Fruit fly (Drosophila melanogaster): ENCODE data around the gene CG12608.

Gene CG12608

DNA sequence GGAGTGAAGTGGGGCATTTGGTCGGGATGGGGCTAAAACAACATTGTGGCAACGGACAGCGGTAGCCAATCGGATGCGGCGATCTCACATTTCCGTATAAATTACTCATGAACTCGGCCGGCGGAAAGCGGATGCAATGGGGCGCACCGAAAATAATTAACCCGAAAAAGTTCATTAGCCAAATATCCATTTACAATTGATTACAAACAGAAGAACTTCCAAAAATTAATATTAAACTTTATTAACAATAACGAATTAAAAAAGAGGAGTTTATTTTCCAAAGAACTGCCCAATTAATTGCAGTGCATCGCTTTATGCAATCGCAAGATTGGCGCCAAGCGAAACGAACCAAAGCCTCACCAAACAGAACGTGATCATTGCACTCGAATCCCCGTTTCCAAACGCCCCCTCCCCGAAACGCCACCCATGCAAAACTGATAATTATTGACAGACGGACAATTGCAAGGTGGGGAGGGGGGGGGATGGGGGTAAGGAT is 30.5 kb downstream of the CG12608 start:
- TF ChIP-seq insv (optimal IDR thresholded peaks at IDR 0.05), result no peak

DNA sequence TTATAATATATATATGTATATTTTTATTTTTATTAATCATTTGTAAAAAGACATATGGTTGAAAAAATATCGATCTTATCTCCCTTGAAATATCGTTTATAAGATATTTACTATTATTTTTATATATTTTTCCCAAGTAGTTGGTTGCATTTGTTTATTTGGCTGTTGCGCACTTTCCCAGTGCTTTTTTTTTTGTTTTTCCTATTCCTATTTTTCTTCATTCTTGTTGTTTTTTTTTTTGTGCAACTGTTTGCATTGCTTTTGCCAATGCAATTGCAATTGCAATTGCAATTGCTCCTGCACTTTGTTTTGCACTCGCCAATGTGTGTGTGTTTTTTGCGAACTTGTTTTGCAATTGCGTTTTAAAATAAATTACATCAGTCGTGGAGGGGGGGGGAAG is 31.0 kb downstream of the CG12608 start:
- no peak for TF ChIP-seq ttk (optimal IDR thresholded peaks at IDR 0.05)
- no peak for TF ChIP-seq Sin3A (optimal IDR thresholded peaks at IDR 0.05)
- no peak for TF ChIP-seq h (optimal IDR thresholded peaks at IDR 0.05)
- TF ChIP-seq insv (optimal IDR thresholded peaks at IDR 0.05), result no peak
- TF ChIP-seq Myc (optimal IDR thresholded peaks at IDR 0.05), result no peak
- no peak for TF ChIP-seq psq (optimal IDR thresholded peaks at IDR 0.05)

DNA sequence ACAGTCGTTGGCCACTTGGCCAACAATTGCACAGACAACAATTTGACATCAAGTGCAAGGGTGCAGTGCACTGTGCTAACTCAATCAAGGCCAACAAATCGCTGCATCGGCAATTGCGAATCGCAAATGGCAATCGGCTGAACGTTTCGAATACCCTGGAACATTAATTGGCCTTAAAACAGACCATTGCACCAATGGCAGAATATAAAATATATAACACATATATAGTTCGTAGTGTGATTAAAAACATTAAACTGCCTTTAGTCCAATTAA is 31.6 kb downstream of the CG12608 start:
- TF ChIP-seq Sin3A (optimal IDR thresholded peaks at IDR 0.05) (no peak), h (optimal IDR thresholded peaks at IDR 0.05) (no peak), ttk (optimal IDR thresholded peaks at IDR 0.05) (no peak), psq (optimal IDR thresholded peaks at IDR 0.05) (no peak), Myc (optimal IDR thresholded peaks at IDR 0.05) (no peak), insv (optimal IDR thresholded peaks at IDR 0.05) (no peak)

DNA sequence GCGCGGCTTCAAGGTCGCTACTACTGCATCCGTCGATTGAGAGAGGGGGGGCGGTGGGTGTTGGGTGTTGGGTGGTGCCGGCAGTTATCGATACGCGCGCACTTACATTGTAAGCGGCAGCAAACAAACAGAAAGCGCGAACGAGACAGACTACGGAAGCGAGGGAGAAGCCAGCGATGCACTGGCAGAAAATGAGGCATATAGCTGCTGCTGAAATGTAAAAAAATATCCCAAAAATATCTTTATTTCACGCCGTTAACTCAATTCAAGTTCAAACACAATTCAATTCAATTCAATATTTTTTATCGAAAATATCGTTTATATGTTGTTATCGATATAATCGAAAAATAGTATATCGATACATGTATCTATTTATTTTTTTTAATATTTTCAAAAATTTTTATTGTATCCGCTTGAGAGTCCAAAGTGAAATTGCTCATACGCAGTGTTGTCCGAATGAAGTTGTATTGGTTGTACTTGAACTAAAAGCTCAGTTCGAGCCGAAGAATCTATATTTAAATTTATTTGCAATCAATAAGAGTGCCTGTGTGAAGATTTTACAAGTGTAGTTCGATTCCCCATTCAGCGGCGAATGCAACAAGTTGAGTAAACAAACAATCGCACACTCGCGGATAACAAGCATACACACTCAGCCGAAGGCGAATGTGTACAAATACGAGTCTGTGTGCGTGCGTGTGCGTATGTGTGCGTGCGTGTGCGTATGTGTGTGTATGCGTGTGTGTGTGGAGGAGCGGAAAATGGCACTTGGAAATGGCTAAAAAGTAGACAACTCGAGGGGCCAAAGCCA is 32.1 kb downstream of the CG12608 start:
- TF ChIP-seq Sin3A (optimal IDR thresholded peaks at IDR 0.05) (no peak), psq (optimal IDR thresholded peaks at IDR 0.05) (no peak), insv (optimal IDR thresholded peaks at IDR 0.05) (no peak), h (optimal IDR thresholded peaks at IDR 0.05) (no peak), Myc (optimal IDR thresholded peaks at IDR 0.05) (no peak), ttk (optimal IDR thresholded peaks at IDR 0.05) (no peak)

DNA sequence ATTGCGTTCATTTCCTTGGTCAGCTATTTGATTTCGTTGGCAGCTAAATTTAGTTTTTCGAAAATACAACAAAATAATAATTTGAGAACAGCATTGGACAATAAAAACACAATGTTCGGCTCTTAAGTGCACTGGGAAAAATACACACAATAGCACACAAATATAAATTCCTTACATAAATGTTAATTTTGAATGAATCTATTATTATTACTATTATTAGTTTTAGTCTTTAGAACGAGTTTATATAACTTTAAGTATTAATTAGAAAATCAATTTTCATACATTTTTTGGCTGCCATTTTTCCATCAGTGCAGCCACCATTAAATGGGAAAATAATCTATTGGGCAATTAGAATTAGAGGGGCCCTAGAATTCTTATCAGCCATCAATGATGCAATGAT is 34.5 kb downstream of the CG12608 start:
- TF ChIP-seq insv (optimal IDR thresholded peaks at IDR 0.05) (no peak), psq (optimal IDR thresholded peaks at IDR 0.05) (no peak), Sin3A (optimal IDR thresholded peaks at IDR 0.05) (no peak), Myc (optimal IDR thresholded peaks at IDR 0.05) (no peak), h (optimal IDR thresholded peaks at IDR 0.05) (no peak), ttk (optimal IDR thresholded peaks at IDR 0.05) (no peak)

DNA sequence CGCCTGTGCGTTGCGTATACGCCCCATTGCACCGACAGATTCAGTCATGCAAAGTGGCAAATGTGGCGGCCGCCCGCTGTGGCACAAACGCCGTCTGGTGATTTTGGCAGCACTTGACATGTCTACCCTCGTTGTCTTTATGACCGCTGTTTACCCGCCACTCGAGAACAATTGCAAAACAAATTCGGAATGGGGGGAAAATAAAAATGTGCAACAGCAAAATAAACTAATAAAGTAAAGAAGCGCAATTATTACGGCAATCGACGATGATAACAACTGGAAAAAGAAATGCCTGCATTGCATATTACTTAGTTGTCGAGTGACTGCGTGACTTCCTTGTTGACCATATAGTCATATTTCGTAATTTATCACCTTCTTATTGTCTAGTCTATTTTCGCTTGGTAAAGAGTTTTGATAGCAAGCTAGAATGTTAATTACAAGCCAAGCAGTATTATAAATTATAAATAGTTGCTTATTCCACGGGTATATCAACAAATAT is 35.9 kb downstream of the CG12608 start:
- TF ChIP-seq ttk (optimal IDR thresholded peaks at IDR 0.05) (no peak), Sin3A (optimal IDR thresholded peaks at IDR 0.05) (no peak), h (optimal IDR thresholded peaks at IDR 0.05) (no peak), Myc (optimal IDR thresholded peaks at IDR 0.05) (no peak), insv (optimal IDR thresholded peaks at IDR 0.05) (no peak), psq (optimal IDR thresholded peaks at IDR 0.05) (no peak)

DNA sequence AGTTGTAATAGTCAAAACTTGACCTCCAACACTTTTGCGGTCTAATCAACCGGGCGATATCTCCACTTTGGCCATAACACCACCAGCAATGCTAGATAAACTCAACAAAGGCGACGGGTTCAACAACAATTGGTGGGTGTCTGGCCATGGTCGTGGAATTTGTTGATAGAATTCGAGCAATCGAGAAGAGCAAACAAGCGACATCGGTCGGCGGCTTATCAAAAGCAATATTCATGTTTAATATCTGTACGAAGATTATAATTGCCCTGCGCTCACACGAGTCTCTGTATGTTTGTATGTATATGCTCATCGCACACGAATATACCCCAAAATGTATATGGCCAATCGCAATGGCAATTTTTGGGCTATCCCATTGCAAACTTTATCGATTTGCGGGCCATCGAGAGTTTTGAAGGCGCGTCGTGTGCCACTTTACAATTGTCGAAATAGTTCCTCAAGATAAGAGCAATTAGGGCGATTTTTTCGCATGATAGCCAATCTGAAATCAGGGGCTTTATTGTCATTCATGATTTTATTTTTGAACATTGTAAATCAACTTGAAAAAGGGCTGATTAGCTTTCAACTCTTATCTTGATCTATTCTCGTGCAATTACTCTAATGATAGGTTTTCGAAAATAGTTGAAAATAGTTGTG is 36.8 kb downstream of the CG12608 start:
- TF ChIP-seq psq (optimal IDR thresholded peaks at IDR 0.05), result no peak
- no peak for TF ChIP-seq Myc (optimal IDR thresholded peaks at IDR 0.05)
- no peak for TF ChIP-seq insv (optimal IDR thresholded peaks at IDR 0.05)
- no peak for TF ChIP-seq ttk (optimal IDR thresholded peaks at IDR 0.05)
- TF ChIP-seq Sin3A (optimal IDR thresholded peaks at IDR 0.05), result no peak
- TF ChIP-seq h (optimal IDR thresholded peaks at IDR 0.05), result no peak

DNA sequence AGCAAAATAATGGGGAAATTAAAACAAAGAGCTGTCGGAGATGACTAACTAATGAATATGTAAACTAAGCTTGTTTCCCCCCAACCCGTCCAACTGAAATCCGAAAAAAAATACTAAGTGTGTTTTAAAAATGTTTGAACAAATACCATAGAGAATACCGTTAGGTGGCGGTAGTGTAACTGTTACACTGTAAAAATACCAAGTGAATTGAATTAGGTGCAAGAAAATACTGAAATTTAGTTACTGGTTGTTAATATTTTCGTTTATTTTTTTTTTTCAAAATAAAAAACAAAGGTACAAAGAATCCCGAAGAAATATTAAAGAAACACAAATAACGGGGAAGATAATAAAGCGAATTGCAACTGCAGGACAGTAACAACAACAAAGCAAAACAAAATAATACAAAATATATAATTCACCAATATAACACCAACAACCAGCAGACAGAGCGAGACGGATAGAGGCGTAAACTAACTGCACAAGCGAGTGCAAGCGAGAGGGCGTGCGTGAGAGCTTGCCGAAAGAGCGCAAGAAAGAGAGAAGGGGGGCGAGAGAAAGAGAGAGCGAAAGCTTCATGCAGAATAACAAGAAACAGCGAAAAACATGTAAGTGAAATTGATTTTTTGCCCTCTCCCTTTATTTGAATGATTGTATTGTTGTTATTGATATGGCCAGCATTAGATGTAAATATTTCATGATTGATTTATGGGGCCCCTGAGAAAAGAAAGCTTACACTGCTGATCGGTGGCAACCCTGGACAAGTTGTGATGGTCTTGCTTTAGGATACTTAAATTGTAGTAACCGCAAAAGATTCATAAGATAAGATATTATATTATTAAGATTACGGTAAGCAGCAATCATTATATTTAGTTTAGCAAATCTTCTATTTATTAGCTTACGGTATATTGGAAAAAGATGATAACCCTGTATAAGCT is 38.2 kb downstream of the CG12608 start:
- no peak for TF ChIP-seq h (optimal IDR thresholded peaks at IDR 0.05)
- no peak for TF ChIP-seq Sin3A (optimal IDR thresholded peaks at IDR 0.05)
- TF ChIP-seq Myc (optimal IDR thresholded peaks at IDR 0.05), result no peak
- no peak for TF ChIP-seq insv (optimal IDR thresholded peaks at IDR 0.05)
- TF ChIP-seq psq (optimal IDR thresholded peaks at IDR 0.05), result no peak
- no peak for TF ChIP-seq ttk (optimal IDR thresholded peaks at IDR 0.05)

DNA sequence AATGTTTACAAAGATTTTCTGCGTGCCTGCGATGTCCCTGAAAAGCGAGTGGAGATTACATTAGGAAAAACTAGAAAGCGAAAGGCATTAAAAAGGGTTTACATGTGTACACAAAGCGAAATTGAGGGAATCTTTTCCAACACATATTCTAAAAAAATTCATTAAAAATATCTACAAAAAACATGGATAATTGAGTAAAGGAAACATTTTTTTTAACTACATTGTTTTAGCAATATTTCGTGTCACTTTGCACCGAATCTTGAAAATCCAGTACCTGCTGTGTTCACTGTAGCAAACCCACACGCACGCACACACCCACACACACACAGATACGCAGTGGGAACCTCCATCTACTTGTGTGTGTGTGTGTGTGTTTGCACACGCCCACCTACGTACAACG is 40.2 kb downstream of the CG12608 start:
- TF ChIP-seq Sin3A (optimal IDR thresholded peaks at IDR 0.05), result no peak
- TF ChIP-seq insv (optimal IDR thresholded peaks at IDR 0.05), result no peak
- TF ChIP-seq Myc (optimal IDR thresholded peaks at IDR 0.05), result no peak
- TF ChIP-seq h (optimal IDR thresholded peaks at IDR 0.05), result no peak
- no peak for TF ChIP-seq ttk (optimal IDR thresholded peaks at IDR 0.05)
- TF ChIP-seq psq (optimal IDR thresholded peaks at IDR 0.05), result no peak

DNA sequence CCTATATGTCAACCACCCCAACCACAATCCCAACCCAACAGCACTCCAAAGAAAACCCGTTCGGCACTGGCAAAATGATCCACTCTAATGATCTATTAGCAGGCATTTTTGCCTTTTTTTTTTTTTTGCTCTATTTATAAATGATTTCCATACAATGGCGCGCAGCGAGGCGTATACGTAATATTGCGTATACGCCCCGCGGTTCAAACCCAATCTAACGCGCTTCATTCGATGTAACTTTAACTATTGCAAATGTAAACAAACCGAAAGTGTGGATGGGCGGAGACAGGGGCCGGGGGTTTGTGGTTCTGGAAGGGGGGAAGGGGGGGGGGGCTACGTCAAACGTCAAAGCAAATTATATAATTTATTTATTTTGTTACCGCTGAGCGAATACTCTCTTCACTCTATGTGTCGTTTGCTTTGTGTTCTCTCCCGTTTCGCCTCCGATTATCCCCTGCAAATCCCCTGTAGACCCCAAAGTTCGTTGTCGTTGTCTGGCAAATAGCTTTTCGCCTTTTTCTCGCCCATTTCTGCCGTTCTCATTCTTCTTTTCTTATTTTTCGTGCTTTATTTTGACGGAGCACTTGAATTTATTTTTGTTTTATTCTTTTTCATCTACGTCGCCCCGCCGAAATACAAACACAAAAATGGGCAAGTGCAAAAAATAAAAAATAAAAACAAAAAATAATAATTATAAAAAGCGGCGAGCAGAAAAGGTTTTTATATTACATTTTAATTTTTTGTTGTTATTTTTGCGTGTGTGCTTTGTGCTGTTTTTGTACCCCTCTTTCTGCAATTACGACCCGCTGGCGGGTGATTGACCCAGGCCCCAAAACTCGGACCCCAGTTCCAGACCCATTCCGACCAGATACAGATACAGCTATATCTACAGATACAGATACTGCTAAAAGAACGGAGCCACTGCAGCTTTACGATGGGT is 41.0 kb downstream of the CG12608 start:
- TF ChIP-seq psq (optimal IDR thresholded peaks at IDR 0.05) (no peak), Sin3A (optimal IDR thresholded peaks at IDR 0.05) (no peak), ttk (optimal IDR thresholded peaks at IDR 0.05) (no peak), insv (optimal IDR thresholded peaks at IDR 0.05) (no peak), h (optimal IDR thresholded peaks at IDR 0.05) (no peak), Myc (optimal IDR thresholded peaks at IDR 0.05) (no peak)

DNA sequence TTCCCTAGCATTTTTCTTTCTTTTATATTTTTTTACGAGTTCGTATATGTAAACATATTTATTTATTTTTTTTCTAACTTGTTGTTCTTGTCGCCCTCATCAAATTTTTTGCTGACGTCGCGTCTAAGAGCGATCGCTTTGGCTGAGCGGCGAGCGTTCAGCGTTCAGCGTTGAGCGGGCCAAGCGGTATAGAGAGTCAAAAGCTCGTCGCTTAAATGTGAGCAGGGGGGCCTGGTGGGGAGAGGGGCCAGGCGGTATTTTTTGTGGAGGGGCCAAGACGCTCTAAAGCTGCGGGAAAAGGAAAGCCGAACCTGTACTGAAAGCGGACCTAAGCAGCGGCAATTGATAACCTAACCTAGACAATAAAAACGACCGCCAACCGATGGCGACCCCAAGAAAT is 43.2 kb downstream of the CG12608 start:
- TF ChIP-seq Myc (optimal IDR thresholded peaks at IDR 0.05), result no peak
- no peak for TF ChIP-seq h (optimal IDR thresholded peaks at IDR 0.05)
- TF ChIP-seq ttk (optimal IDR thresholded peaks at IDR 0.05), result no peak
- TF ChIP-seq Sin3A (optimal IDR thresholded peaks at IDR 0.05), result no peak
- no peak for TF ChIP-seq psq (optimal IDR thresholded peaks at IDR 0.05)
- TF ChIP-seq insv (optimal IDR thresholded peaks at IDR 0.05), result no peak
